Worm (Caenorhabditis elegans) whole organism, young adult: Measurements from ENCODE around the gene arx-2.

Experiments
- B0035.1 ChIP-seq: sonication (generic microtip); optimal IDR thresholded peaks from 2 replicates; lab custom pipeline; 2016; ENCODE audit warnings: missing genetic modification characterization, mild to moderate bottlenecking, missing compliant biosample characterization, missing genotype, missing genetic modification reagents
- B0336.3 ChIP-seq: fragments of 200-800 bp; sonication (Bioruptor generic); IDR thresholded peaks from 2 replicates; pipeline ENCODE4 v1.3.6; 2022; ENCODE audit warnings: missing genetic modification characterization, missing compliant biosample characterization
- C06A6.2 ChIP-seq: fragments of 200-800 bp; sonication (Bioruptor generic); conservative IDR thresholded peaks from 2 replicates; pipeline ENCODE4 v1.3.6; 2022; ENCODE audit warnings: missing genetic modification characterization, missing compliant biosample characterization
- C17E4.6 ChIP-seq: fragments of 200-800 bp; sonication (Bioruptor generic); IDR thresholded peaks from 2 replicates; pipeline ENCODE4 v1.3.6; 2022; ENCODE audit warnings: missing genetic modification reagents, missing genetic modification characterization, missing compliant biosample characterization
- D2030.7 ChIP-seq: fragments of 200-800 bp; sonication (Bioruptor generic); IDR thresholded peaks from 2 replicates; pipeline ENCODE4 v1.3.6; 2022; ENCODE audit warnings: missing genetic modification reagents, missing genetic modification characterization, missing compliant biosample characterization
- F39B2.1 ChIP-seq: fragments of 200-800 bp; sonication (Bioruptor generic); IDR thresholded peaks from 2 replicates; pipeline ENCODE4 v1.3.6; 2022; ENCODE audit warnings: missing genetic modification reagents, missing genetic modification characterization, missing compliant biosample characterization
- F52B5.7 ChIP-seq: sonication (generic microtip); optimal IDR thresholded peaks from 2 replicates; lab custom pipeline; 2016; ENCODE audit warnings: mild to moderate bottlenecking, missing genetic modification characterization, missing compliant biosample characterization
- Y53F4B.3 ChIP-seq: fragments of 200-800 bp; sonication (Bioruptor generic); IDR thresholded peaks from 2 replicates; pipeline ENCODE4 v1.3.6; 2022; ENCODE audit warnings: missing genetic modification reagents, missing genetic modification characterization, missing compliant biosample characterization
- Y53G8AR.9 ChIP-seq: fragments of 200-800 bp; sonication (Bioruptor generic); conservative IDR thresholded peaks from 2 replicates; pipeline ENCODE4 v1.3.6; 2022; ENCODE audit warnings: missing genetic modification reagents, missing genetic modification characterization, missing compliant biosample characterization
- Y79H2A.3 ChIP-seq: fragments of 200-800 bp; sonication (Bioruptor generic); conservative IDR thresholded peaks from 2 replicates; pipeline ENCODE4 v1.3.6; 2022; ENCODE audit warnings: missing genetic modification reagents, missing genetic modification characterization, missing compliant biosample characterization
- Y95B8A.8 ChIP-seq: fragments of 200-800 bp; sonication (Bioruptor generic); IDR thresholded peaks from 2 replicates; pipeline ENCODE4 v1.3.6; 2022; ENCODE audit warnings: missing genetic modification reagents, missing genetic modification characterization, missing compliant biosample characterization
- ZK185.1 ChIP-seq: sonication (generic microtip); optimal IDR thresholded peaks from 2 replicates; lab custom pipeline; 2016; ENCODE audit warnings: mild to moderate bottlenecking, missing genetic modification characterization, missing compliant biosample characterization; ENCODE audit not compliant: poor library complexity, severe bottlenecking
- aptf-2 ChIP-seq: fragments of 200-800 bp; sonication (Bioruptor generic); conservative IDR thresholded peaks from 2 replicates; pipeline ENCODE4 v1.3.6; 2022; ENCODE audit warnings: missing genetic modification reagents, missing genetic modification characterization, missing compliant biosample characterization
- aptf-3 ChIP-seq: fragments of 200-800 bp; sonication (Bioruptor generic); IDR thresholded peaks from 2 replicates; pipeline ENCODE4 v1.3.6; 2022; ENCODE audit warnings: missing genetic modification characterization, missing compliant biosample characterization
- atf-7 ChIP-seq: sonication (generic microtip); optimal IDR thresholded peaks from 2 replicates; lab custom pipeline; 2017; ENCODE audit warnings: mild to moderate bottlenecking, missing genetic modification characterization, missing compliant biosample characterization
- bed-2 ChIP-seq: fragments of 200-800 bp; sonication (Bioruptor generic); IDR thresholded peaks from 2 replicates; pipeline ENCODE4 v1.3.6; 2022; ENCODE audit warnings: missing genetic modification reagents, missing genetic modification characterization, missing compliant biosample characterization
- cebp-1 ChIP-seq, 2 experiments: fragments of 200-800 bp in 1 of 2; sonication (Bioruptor generic) in 1 of 2; sonication (generic microtip) in 1 of 2; IDR thresholded peaks in 1 of 2; optimal IDR thresholded peaks in 1 of 2; 2 replicates each; pipeline versions ENCODE4 v1.3.6 to Lab custom; 2017 to 2022; ENCODE audit warnings: missing compliant biosample characterization in 2 of 2, missing genetic modification characterization in 2 of 2, mild to moderate bottlenecking in 1 of 2, missing genetic modification reagents in 1 of 2, moderate library complexity in 1 of 2
- ceh-91 ChIP-seq: fragments of 200-800 bp; sonication (Bioruptor generic); IDR thresholded peaks from 2 replicates; pipeline ENCODE4 v1.3.6; 2022; ENCODE audit warnings: missing genetic modification reagents, missing genetic modification characterization, missing compliant biosample characterization
- chd-7 ChIP-seq: sonication (generic microtip); optimal IDR thresholded peaks from 2 replicates; lab custom pipeline; 2016; ENCODE audit warnings: mild to moderate bottlenecking, missing genetic modification characterization, moderate library complexity, missing compliant biosample characterization
- die-1 ChIP-seq: sonication (generic microtip); optimal IDR thresholded peaks from 2 replicates; lab custom pipeline; 2016; ENCODE audit warnings: missing genotype, mild to moderate bottlenecking, missing genetic modification characterization, missing compliant biosample characterization
- dpff-1 ChIP-seq: sonication (generic microtip); optimal IDR thresholded peaks from 2 replicates; lab custom pipeline; 2017; ENCODE audit warnings: mild to moderate bottlenecking, missing genetic modification characterization, missing compliant biosample characterization
- egrh-3 ChIP-seq: fragments of 200-800 bp; sonication (Bioruptor generic); IDR thresholded peaks from 2 replicates; pipeline ENCODE4 v1.3.6; 2022; ENCODE audit warnings: missing genetic modification reagents, missing genetic modification characterization, missing compliant biosample characterization
- gei-17 ChIP-seq: fragments of 200-800 bp; sonication (Bioruptor generic); optimal IDR thresholded peaks from 2 replicates; lab custom pipeline; 2018; ENCODE audit warnings: mild to moderate bottlenecking, missing genetic modification characterization, missing compliant biosample characterization
- hmg-20 ChIP-seq: fragments of 200-800 bp; sonication (Bioruptor generic); IDR thresholded peaks from 2 replicates; pipeline ENCODE4 v1.3.6; 2022; ENCODE audit warnings: missing genetic modification reagents, missing genetic modification characterization, missing compliant biosample characterization
- let-526 ChIP-seq: fragments of 200-800 bp; sonication (Bioruptor generic); IDR thresholded peaks from 2 replicates; pipeline ENCODE4 v1.3.6; 2022; ENCODE audit warnings: missing genetic modification reagents, missing genetic modification characterization, missing compliant biosample characterization
- let-607 ChIP-seq, 2 experiments: fragments of 200-800 bp in 1 of 2; sonication (Bioruptor generic) in 1 of 2; sonication (generic microtip) in 1 of 2; optimal IDR thresholded peaks; 2 replicates each; lab custom pipeline; 2016 to 2018; ENCODE audit warnings: mild to moderate bottlenecking in 2 of 2, missing compliant biosample characterization in 2 of 2, missing genetic modification characterization in 2 of 2, moderate library complexity in 2 of 2, missing genotype in 1 of 2
- lin-26 ChIP-seq: fragments of 200-800 bp; sonication (Bioruptor generic); IDR thresholded peaks from 2 replicates; pipeline ENCODE4 v1.3.6; 2022; ENCODE audit warnings: missing genetic modification reagents, missing genetic modification characterization, missing compliant biosample characterization
- lin-35 ChIP-seq, 3 experiments: fragments of 150-350 bp in 2 of 3; sonication (generic microtip) in 1 of 3; optimal IDR thresholded peaks; 2 replicates each; lab custom pipeline; 2014 to 2018; ENCODE audit warnings: missing biosample characterization in 3 of 3, missing genetic modification characterization in 3 of 3, missing genetic modification reagents in 3 of 3
- lin-40 ChIP-seq: sonication (generic microtip); optimal IDR thresholded peaks from 2 replicates; lab custom pipeline; 2016; ENCODE audit warnings: missing genetic modification characterization, mild to moderate bottlenecking, missing compliant biosample characterization, missing genotype, missing genetic modification reagents
- lin-54 ChIP-seq: fragments of 200-800 bp; sonication (Bioruptor generic); optimal IDR thresholded peaks from 2 replicates; lab custom pipeline; 2018; ENCODE audit warnings: mild to moderate bottlenecking, missing genetic modification characterization, missing compliant biosample characterization
- lsy-27 ChIP-seq: sonication (generic microtip); optimal IDR thresholded peaks from 2 replicates; lab custom pipeline; 2017; ENCODE audit warnings: missing genetic modification characterization, mild to moderate bottlenecking, missing compliant biosample characterization, antibody characterized with exemption, missing genotype, borderline replicate concordance; ENCODE audit not compliant: insufficient read depth
- madf-8 ChIP-seq: fragments of 200-800 bp; sonication (Bioruptor generic); conservative IDR thresholded peaks from 2 replicates; pipeline ENCODE4 v1.3.6; 2022; ENCODE audit warnings: missing genetic modification reagents, missing genetic modification characterization, missing compliant biosample characterization
- mcd-1 ChIP-seq: fragments of 200-800 bp; sonication (Bioruptor generic); IDR thresholded peaks from 2 replicates; pipeline ENCODE4 v1.3.6; 2022; ENCODE audit warnings: missing genetic modification reagents, missing genetic modification characterization, missing compliant biosample characterization
- mes-4 ChIP-seq: sonication (generic microtip); optimal IDR thresholded peaks from 2 replicates; lab custom pipeline; 2016; ENCODE audit warnings: missing genotype, missing genetic modification characterization, missing compliant biosample characterization
- nfya-1 ChIP-seq: sonication (generic microtip); optimal IDR thresholded peaks from 2 replicates; lab custom pipeline; 2017; ENCODE audit warnings: antibody characterized with exemption, missing compliant biosample characterization, missing genetic modification characterization, borderline replicate concordance; ENCODE audit not compliant: insufficient read depth
- nfyb-1 ChIP-seq: fragments of 200-800 bp; sonication (Bioruptor generic); IDR thresholded peaks from 2 replicates; pipeline ENCODE4 v1.3.6; 2022; ENCODE audit warnings: missing genetic modification reagents, missing genetic modification characterization, missing compliant biosample characterization
- nhr-120 ChIP-seq: fragments of 200-800 bp; sonication (Bioruptor generic); IDR thresholded peaks from 2 replicates; pipeline ENCODE4 v1.3.6; 2022; ENCODE audit warnings: missing genetic modification characterization, missing compliant biosample characterization
- nhr-179 ChIP-seq: sonication (generic microtip); optimal IDR thresholded peaks from 2 replicates; lab custom pipeline; 2016; ENCODE audit warnings: mild to moderate bottlenecking, missing genetic modification characterization, missing compliant biosample characterization
- nhr-80 ChIP-seq: sonication (generic microtip); optimal IDR thresholded peaks from 2 replicates; lab custom pipeline; 2016; ENCODE audit warnings: missing genetic modification characterization, missing compliant biosample characterization
- pbrm-1 ChIP-seq: fragments of 200-800 bp; sonication (Bioruptor generic); IDR thresholded peaks from 2 replicates; pipeline ENCODE4 v1.3.6; 2022; ENCODE audit warnings: missing genetic modification reagents, missing genetic modification characterization, missing compliant biosample characterization
- pha-4 ChIP-seq: fragments of 150-350 bp; sonication (generic microtip); optimal IDR thresholded peaks from 2 replicates; lab custom pipeline; 2014; ENCODE audit warnings: missing biosample characterization, missing genetic modification reagents, missing genetic modification characterization
- repo-1 ChIP-seq: sonication (generic microtip); optimal IDR thresholded peaks from 2 replicates; lab custom pipeline; 2017; ENCODE audit warnings: mild to moderate bottlenecking, missing genetic modification characterization, missing compliant biosample characterization
- rpc-1 ChIP-seq, 2 experiments: fragments of 150-350 bp in 1 of 2; sonication (generic microtip) in 1 of 2; optimal IDR thresholded peaks; 2 replicates each; lab custom pipeline; 2014 to 2018; ENCODE audit warnings: missing biosample characterization in 1 of 2, missing genetic modification characterization in 1 of 2, missing genetic modification reagents in 1 of 2, missing genotype in 1 of 2
- tlf-1 ChIP-seq: fragments of 200-800 bp; sonication (Bioruptor generic); optimal IDR thresholded peaks from 2 replicates; lab custom pipeline; 2018; ENCODE audit warnings: mild to moderate bottlenecking, missing genetic modification characterization, missing compliant biosample characterization
- zim-3 ChIP-seq: sonication (generic microtip); optimal IDR thresholded peaks from 2 replicates; lab custom pipeline; 2017; ENCODE audit warnings: mild to moderate bottlenecking, missing genetic modification characterization, moderate library complexity, missing compliant biosample characterization
- ztf-26 ChIP-seq: sonication (generic microtip); optimal IDR thresholded peaks from 2 replicates; lab custom pipeline; 2017; ENCODE audit warnings: missing genetic modification characterization, missing compliant biosample characterization
- ztf-3 ChIP-seq: fragments of 200-800 bp; sonication (Bioruptor generic); optimal IDR thresholded peaks from 2 replicates; lab custom pipeline; 2018; ENCODE audit warnings: mild to moderate bottlenecking, missing genetic modification characterization, missing compliant biosample characterization
- ztf-6 ChIP-seq: fragments of 200-800 bp; sonication (Bioruptor generic); IDR thresholded peaks from 2 replicates; pipeline ENCODE4 v1.3.6; 2022; ENCODE audit warnings: missing genetic modification reagents, missing genetic modification characterization, missing compliant biosample characterization

Gene arx-2

ce11 chrV:10342904-10343303 is 4.7 kb upstream of the arx-2 start, which contains the start of gene K07C5.3 (continued):
- TF ChIP-seq ZK185.1 (tag; lab: Kevin White, UChicago) (no peak), Y53F4B.3 (GFP tag; lab: Robert Waterston, UW) (no peak), aptf-2 (GFP tag; lab: Robert Waterston, UW) (no peak), ztf-6 (GFP tag; lab: Robert Waterston, UW) (no peak), ztf-26 (no peak), aptf-3 (GFP tag; lab: Robert Waterston, UW) (0 out of 2 replicates have a peak, but pooled peaks have one; percentile 71), lin-54 (GFP tag; lab: Kevin White, UChicago) (peak; percentile 2), C17E4.6 (GFP tag; lab: Robert Waterston, UW) (no peak), C06A6.2 (no peak), mcd-1 (no peak), egrh-3 (GFP tag; lab: Robert Waterston, UW) (no peak), ztf-3 (GFP tag; lab: Kevin White, UChicago) (no peak), nhr-179 (no peak), Y95B8A.8 (no peak), nfya-1 (no peak), die-1 (tag; lab: Kevin White, UChicago) (no peak), Y53G8AR.9 (no peak; the same call in 1 of the 2 replicates), pbrm-1 (peak; percentile 48; the same call in 1 of the 2 replicates), let-526 (GFP tag; lab: Robert Waterston, UW) (no peak), lsy-27 (no peak), rpc-1 (optimal IDR thresholded peaks at IDR 0.05; lab: Kevin White, UChicago) (no peak), rpc-1 (tag; optimal IDR thresholded peaks at IDR 0.05; lab: Kevin White, UChicago) (no peak), F39B2.1 (GFP tag; lab: Robert Waterston, UW) (peak; percentile 71; the same call in 1 of the 2 replicates), atf-7 (tag; lab: Kevin White, UChicago) (peak; percentile 27), mes-4 (tag; lab: Kevin White, UChicago) (no peak), dpff-1 (no peak), madf-8 (GFP tag; lab: Robert Waterston, UW) (no peak), cebp-1 (GFP tag; IDR thresholded peaks at IDR 0.05; lab: Robert Waterston, UW) (no peak), cebp-1 (tag; optimal IDR thresholded peaks at IDR 0.05; lab: Kevin White, UChicago) (peak; percentile 9), lin-40 (tag; lab: Kevin White, UChicago) (no peak), chd-7 (peak; percentile 38), B0035.1 (tag; lab: Kevin White, UChicago) (no peak), pha-4 (tag; lab: Kevin White, UChicago) (no peak), F52B5.7 (peak; percentile 8), zim-3 (tag; lab: Kevin White, UChicago) (no peak), nhr-120 (GFP tag; lab: Robert Waterston, UW) (no peak)

ce11 chrV:10341905-10342328 is 3.8 kb upstream of the arx-2 start, which contains the start of gene K07C5.13:
TSS of gene K07C5.13 (plus strand) at chrV:10342055.
- TF ChIP-seq let-607 (tag; optimal IDR thresholded peaks at IDR 0.05; lab: Kevin White, UChicago), result peak in 1 of 2 experiments; percentile 0
- peak; percentile 79 for TF ChIP-seq lin-26 (GFP tag; lab: Robert Waterston, UW)
- peak; percentile 70 for TF ChIP-seq gei-17
- peak; percentile 80; the same call in 1 of the 2 replicates for TF ChIP-seq bed-2 (GFP tag; lab: Robert Waterston, UW)
- TF ChIP-seq B0336.3 (GFP tag; lab: Robert Waterston, UW), result peak; percentile 88
- peak; percentile 70 for TF ChIP-seq tlf-1
- TF ChIP-seq repo-1 (tag; lab: Kevin White, UChicago), result peak; percentile 83
- peak; percentile 89 for TF ChIP-seq ceh-91 (GFP tag; lab: Robert Waterston, UW)
- peak; percentile 95 for TF ChIP-seq nfyb-1 (GFP tag; lab: Robert Waterston, UW)
- peak; percentile 86 for TF ChIP-seq Y79H2A.3 (GFP tag; lab: Robert Waterston, UW)
- TF ChIP-seq hmg-20 (GFP tag; lab: Robert Waterston, UW), result peak; percentile 83
- peak; percentile 95 for TF ChIP-seq D2030.7 (GFP tag; lab: Robert Waterston, UW)
- TF ChIP-seq nhr-80, result peak; percentile 55
- TF ChIP-seq cebp-1 (GFP tag; IDR thresholded peaks at IDR 0.05; lab: Robert Waterston, UW), result peak; percentile 69
- TF ChIP-seq cebp-1 (tag; optimal IDR thresholded peaks at IDR 0.05; lab: Kevin White, UChicago), result peak; percentile 82
- TF ChIP-seq Y95B8A.8, result peak; percentile 88
- peak; percentile 68; the same call in 1 of the 2 replicates for TF ChIP-seq ztf-6 (GFP tag; lab: Robert Waterston, UW)
- TF ChIP-seq atf-7 (tag; lab: Kevin White, UChicago), result peak; percentile 64
- peak in 1 of 3 experiments; percentile 57 for TF ChIP-seq lin-35 (GFP tag; optimal IDR thresholded peaks at IDR 0.05; lab: Kevin White, UChicago)
